Fruit fly (Drosophila melanogaster): ENCODE measurements around the gene CG15638.

Gene CG15638

DNA sequence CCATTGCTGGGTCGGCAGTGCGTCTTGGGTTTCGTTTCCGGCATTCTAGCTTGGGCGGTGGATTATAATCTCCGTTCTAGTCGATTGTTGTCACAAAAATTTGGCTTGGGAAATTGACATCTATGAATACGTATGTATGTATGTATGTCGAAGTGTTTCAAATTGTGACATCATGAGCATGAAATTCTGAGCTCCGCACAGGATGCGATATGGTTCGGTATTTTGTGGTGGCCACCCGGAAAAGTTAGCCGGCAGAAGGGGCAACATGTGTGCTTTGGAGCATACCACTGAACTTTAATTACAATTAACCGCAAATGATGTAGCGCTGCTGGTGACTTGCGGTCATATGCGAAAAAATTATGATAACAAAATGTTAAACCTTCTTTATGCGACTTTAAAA lies at the start of gene CG15638:
TSS of gene CG15638 (minus strand) at position 101 of the 400 bp plus-strand sequence.
- TF ChIP-seq psq (optimal IDR thresholded peaks at IDR 0.05) (no peak), EcR (GFP tag; optimal IDR thresholded peaks at IDR 0.05) (no peak), CG8478 (optimal IDR thresholded peaks at IDR 0.05) (no peak), Dll (optimal IDR thresholded peaks at IDR 0.05) (no peak), usp (GFP tag; optimal IDR thresholded peaks at IDR 0.05) (no peak), pan (optimal IDR thresholded peaks at IDR 0.05) (no peak)

DNA sequence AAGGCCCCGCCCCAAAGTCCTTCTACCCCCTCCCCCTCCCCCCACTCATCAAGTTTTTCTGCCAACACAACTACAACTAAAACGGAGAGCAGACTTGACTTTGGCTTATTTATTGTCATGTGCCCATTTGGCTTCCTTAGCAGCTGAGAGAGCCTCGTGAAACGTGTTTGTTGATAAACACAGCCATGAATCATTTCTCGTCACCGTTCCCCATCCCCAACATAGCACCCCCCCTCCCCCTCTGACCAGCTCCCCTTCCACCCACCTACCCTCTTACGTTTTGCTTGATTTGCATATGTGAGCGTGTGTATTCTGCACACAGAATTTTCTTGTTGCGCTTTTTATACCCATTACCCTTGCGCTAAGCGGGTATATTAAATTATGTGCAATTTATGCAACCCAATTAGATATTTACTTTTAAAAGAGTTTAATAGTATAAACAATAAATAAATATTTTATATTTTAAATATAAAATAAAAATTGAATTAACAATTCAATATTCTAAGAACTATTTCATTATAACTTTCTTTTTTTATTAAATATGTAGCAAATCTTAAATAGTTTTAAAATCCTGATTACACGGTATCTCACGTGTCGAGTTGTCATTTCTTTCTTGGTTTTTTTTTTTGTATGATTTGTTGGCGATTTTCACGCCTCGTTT lies 36.3 kb upstream of the CG15638 start:
- TF ChIP-seq EcR (GFP tag; optimal IDR thresholded peaks at IDR 0.05): no peak
- peak; percentile 70 for TF ChIP-seq pan (optimal IDR thresholded peaks at IDR 0.05)

DNA sequence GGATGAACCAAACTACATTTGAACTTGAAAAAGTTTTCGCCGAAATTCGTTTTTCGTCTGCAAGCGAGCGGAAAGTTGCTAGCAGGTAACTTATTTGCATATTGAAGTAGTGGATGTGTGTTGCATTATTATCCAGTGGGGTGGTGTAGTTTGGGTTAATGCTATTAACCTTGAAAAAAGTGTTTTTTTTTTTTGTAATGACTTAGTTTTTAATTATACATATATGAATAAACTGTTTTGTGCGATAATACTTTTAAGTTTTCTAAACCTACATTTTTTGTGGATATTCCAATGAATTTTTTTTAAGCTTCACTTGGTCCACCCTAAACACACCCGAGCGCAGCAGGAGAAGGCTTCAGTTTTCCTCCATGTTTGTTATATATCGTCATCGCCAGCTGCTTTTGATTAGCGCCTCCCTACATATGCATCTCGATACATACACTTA lies 35.4 kb upstream of the CG15638 start:
- no peak for TF ChIP-seq pan (optimal IDR thresholded peaks at IDR 0.05)
- no peak for TF ChIP-seq EcR (GFP tag; optimal IDR thresholded peaks at IDR 0.05)
- TF ChIP-seq CG8478 (optimal IDR thresholded peaks at IDR 0.05): no peak
- TF ChIP-seq usp (GFP tag; optimal IDR thresholded peaks at IDR 0.05): no peak
- TF ChIP-seq Dll (optimal IDR thresholded peaks at IDR 0.05): no peak
- no peak for TF ChIP-seq psq (optimal IDR thresholded peaks at IDR 0.05)

DNA sequence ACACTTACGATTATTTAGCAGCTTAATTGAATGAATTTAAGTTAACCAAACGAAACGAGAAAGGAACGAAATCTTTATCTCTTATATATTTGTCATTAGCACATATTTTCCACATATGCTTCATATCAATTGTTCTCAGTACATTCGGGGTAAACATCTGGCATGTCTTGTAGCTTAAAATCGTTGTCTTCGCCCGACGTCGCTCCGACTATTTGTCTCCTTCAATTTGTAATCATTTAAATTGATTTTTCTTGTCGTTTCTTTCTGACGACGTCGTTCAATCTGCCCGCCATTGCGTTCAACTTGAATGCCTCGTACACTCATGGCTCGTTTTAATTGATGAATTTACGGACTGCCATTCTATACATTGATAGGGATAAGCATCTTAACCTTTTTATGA lies 34.4 kb upstream of the CG15638 start:
- TF ChIP-seq Dll (optimal IDR thresholded peaks at IDR 0.05) (no peak), EcR (GFP tag; optimal IDR thresholded peaks at IDR 0.05) (no peak), CG8478 (optimal IDR thresholded peaks at IDR 0.05) (no peak), pan (optimal IDR thresholded peaks at IDR 0.05) (no peak), psq (optimal IDR thresholded peaks at IDR 0.05) (no peak), usp (GFP tag; optimal IDR thresholded peaks at IDR 0.05) (no peak)

DNA sequence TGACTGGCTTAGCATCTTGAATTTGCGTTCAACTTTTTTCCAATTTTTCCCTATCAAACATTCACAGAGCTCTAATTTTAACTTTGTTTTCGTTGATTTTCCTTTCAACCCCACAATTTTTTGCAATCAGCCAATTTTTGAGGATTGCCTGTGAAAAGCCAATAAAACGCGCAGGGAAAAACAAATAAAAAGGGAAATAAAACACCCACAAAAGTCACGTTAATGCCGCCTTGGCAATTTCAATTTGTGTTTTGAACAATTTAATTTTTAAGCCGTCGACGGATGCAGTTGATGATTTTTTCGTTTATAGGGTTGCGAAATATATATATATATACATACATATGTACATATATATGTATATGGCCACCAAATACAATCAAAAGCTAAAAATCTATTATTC lies 33.4 kb upstream of the CG15638 start:
- no peak for TF ChIP-seq pan (optimal IDR thresholded peaks at IDR 0.05)
- no peak for TF ChIP-seq usp (GFP tag; optimal IDR thresholded peaks at IDR 0.05)
- TF ChIP-seq Dll (optimal IDR thresholded peaks at IDR 0.05): no peak
- no peak for TF ChIP-seq CG8478 (optimal IDR thresholded peaks at IDR 0.05)
- no peak for TF ChIP-seq psq (optimal IDR thresholded peaks at IDR 0.05)

DNA sequence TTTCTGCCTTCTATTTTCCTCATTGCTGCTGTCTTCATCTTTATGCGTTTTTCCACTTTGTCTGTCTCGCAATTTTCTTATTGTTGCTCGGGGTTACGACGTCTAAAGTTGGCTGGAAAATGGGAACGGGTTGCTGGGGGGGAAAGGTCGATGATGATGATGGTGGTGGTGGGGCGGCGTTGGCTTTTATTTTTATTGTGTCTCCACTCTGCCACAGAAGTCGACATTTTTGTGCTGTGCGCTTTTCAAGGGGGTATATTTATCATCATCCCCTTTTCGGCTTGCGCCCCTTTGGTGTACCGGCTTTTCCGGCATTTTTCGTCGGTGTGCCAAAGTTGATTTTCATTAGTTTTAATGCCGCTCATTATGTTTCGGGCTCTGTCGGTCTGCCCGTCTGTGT lies 19.8 kb upstream of the CG15638 start:
- TF ChIP-seq psq (optimal IDR thresholded peaks at IDR 0.05): no peak
- no peak for TF ChIP-seq usp (GFP tag; optimal IDR thresholded peaks at IDR 0.05)
- no peak for TF ChIP-seq Dll (optimal IDR thresholded peaks at IDR 0.05)

DNA sequence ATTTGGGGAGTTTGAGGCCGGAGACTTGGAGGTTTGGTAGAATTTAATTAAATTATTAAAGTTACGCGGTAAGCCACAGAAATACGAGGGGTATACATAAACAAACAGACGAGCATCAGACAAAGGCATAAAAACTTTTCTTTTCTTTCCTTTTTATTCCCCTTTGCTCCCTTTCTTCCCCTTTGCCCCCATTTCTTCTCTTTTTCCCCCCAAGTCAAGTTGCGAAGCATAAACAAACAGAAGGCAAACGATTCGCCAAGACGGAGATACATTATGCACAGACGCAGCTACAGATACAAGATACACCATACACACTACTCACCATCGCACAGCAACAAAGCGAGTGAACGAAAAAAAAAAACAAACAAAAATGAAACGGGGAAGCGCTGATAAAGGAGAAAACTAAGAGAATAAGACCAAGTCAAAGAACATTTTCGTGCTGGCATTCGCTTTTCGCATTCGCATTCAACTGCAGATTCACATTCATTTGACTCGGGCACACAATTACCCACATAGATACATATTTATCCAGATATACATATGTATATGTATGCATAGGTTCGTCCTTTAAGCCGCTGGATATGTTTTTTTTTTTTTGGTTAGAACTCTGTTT lies 19.1 kb upstream of the CG15638 start:
- TF ChIP-seq EcR (GFP tag; optimal IDR thresholded peaks at IDR 0.05) (no peak), pan (optimal IDR thresholded peaks at IDR 0.05) (no peak), CG8478 (optimal IDR thresholded peaks at IDR 0.05) (no peak)

DNA sequence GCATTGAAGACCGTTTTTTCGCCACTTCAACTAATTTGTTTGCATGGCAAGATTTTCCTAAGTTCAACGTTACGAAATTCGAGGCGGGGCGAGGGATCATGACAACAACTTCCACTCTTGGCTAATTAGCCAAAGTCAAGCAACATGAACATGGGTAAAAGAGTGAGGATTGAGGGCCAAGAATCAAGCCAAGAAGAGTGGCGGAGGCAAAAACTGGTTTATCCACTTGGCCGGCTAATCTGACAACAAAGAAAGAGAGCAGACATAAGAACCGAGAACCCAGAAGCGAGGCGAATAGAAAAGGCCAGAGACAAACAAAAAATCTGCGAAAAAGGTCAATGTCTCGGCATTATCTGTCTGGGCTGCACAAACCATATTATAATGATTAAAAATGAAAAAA lies 17.1 kb upstream of the CG15638 start:
- TF ChIP-seq pan (optimal IDR thresholded peaks at IDR 0.05): no peak
- no peak for TF ChIP-seq usp (GFP tag; optimal IDR thresholded peaks at IDR 0.05)
- TF ChIP-seq Dll (optimal IDR thresholded peaks at IDR 0.05): no peak
- TF ChIP-seq EcR (GFP tag; optimal IDR thresholded peaks at IDR 0.05): no peak
- no peak for TF ChIP-seq psq (optimal IDR thresholded peaks at IDR 0.05)
- no peak for TF ChIP-seq CG8478 (optimal IDR thresholded peaks at IDR 0.05)

DNA sequence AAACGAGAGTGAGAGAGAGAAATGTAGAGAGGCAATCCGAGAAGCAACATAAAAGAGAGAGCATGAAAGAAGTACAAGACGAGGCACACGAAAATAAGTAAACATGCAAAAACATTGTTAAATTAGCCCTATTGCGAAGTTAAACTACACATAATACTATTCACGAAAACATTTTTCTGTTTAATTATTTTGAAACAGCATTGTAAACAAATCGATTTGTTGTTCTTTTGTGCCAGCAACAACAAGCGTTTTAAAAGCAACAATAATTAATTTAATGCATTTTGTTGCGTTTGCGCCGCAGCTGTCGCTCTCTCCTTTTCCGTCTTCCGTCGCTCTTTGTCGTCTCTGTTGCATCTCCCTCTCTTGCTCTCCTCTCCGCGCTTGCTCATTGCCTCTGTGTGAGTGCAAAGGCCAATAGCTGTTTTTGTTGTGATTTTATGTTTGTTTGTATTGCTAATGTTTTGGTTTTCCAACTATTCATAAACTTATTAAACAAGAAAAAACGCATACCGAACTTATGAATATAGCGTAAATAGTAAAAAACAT lies 15.0 kb upstream of the CG15638 start:
- TF ChIP-seq CG8478 (optimal IDR thresholded peaks at IDR 0.05): no peak
- TF ChIP-seq Dll (optimal IDR thresholded peaks at IDR 0.05): no peak
- no peak for TF ChIP-seq EcR (GFP tag; optimal IDR thresholded peaks at IDR 0.05)
- TF ChIP-seq usp (GFP tag; optimal IDR thresholded peaks at IDR 0.05): no peak
- no peak for TF ChIP-seq psq (optimal IDR thresholded peaks at IDR 0.05)
- no peak for TF ChIP-seq pan (optimal IDR thresholded peaks at IDR 0.05)

DNA sequence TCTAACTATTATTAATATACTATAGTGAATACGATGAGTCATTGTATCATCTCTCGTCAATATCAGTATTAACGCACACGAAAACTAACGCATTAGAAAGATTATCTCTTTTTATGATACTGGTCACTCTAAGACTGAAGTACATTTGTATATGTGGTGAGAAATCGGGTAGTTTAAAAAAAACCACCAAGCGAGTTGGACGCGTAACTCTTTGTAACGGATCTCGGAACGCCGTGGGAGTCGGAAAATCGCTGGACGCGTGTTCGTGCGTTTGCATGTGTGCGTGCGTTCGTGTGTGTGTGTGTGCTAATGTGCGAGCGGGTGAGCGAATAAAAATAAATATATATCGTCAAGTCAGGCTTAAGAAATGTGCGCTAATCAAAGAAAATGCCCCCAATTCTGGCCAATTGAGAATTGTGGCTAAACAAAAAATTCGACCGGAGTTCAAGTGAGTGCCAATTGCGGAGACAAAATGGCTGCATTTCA lies 14.4 kb upstream of the CG15638 start, which contains the start of gene kuz:
TSS of gene kuz (plus strand) at position 167 of the 486 bp plus-strand sequence.
- TF ChIP-seq EcR (GFP tag; optimal IDR thresholded peaks at IDR 0.05) (no peak), usp (GFP tag; optimal IDR thresholded peaks at IDR 0.05) (no peak), pan (optimal IDR thresholded peaks at IDR 0.05) (no peak), Dll (optimal IDR thresholded peaks at IDR 0.05) (no peak), CG8478 (optimal IDR thresholded peaks at IDR 0.05) (no peak), psq (optimal IDR thresholded peaks at IDR 0.05) (no peak)

DNA sequence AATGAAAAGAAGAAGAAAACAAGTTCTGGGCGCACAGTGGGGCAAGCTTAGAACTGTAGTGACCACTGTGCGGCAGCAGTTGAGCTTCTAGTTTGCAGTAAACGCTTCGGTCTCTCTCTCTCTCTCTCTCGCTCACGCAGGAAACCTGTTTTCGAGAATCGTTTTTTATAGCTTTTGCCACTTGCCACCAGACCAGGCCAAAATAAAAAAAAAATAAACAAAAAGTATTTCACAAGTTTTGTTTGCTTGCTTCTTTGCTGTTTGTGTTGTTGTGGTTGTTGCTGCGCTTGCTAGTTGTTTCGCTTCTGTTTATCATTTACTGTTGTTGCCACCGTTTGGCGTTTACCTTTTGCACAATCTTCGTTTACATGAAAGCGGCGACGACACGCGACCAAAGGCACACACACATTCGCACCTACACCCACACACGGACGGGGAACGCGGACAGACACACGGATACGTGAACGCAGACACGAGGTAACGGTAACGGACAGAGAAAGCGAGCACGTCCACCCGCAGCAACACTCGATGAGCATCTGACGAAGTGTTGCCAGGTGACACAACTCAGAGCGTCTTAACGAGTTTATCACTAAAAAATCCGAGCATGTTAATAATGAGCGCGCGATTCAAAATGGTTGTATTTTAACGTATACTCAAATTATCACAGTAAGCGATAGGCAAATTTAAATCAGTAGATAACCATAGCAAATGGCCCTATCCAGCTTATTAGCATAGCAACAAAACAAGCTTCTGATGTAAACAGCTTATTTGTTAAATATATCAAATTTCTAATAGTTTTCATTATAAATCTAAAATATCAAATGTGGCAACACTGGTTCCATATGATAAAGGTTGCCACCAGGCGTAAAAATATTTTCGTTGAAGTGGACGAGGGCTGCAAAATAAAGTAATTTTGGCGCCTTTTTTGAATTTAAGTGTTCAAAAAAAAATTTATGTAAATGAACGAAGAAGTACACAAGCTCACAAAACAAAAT lies 13.5 kb upstream of the CG15638 start, which contains the start of gene B4:
TSS of gene B4 (minus strand) at position 543 of the 995 bp plus-strand sequence.
- TF ChIP-seq EcR (GFP tag; optimal IDR thresholded peaks at IDR 0.05): no peak
- no peak for TF ChIP-seq pan (optimal IDR thresholded peaks at IDR 0.05)
- TF ChIP-seq Dll (optimal IDR thresholded peaks at IDR 0.05): no peak
- TF ChIP-seq psq (optimal IDR thresholded peaks at IDR 0.05): no peak
- no peak for TF ChIP-seq CG8478 (optimal IDR thresholded peaks at IDR 0.05)

Measured in whole organism.